Fruit fly (Drosophila melanogaster): ENCODE data around the gene CG13843.

DNA sequence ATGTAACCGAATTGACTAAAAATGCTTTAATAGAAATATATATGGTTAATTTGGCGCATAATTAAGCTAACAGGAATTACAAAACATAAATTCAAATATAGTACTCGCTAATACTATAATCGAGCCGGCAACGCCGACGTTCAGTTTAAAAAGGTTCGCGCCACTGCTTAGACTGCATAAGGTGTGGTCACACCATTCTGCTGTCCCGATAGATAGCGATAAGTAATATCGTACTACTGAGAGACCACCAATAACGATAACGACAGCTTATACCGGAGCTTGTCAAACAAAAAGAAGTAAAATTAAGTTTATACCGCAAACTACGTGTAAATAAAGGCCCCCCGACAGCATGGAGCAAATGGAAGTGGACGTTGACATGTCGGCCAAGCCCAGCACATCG lies 28.7 kb upstream of the CG13843 start, which contains the start of gene CSN6:
- TF ChIP-seq CG10631 (GFP tag; optimal IDR thresholded peaks at IDR 0.05) = no peak
- TF ChIP-seq CG11294 (GFP tag; IDR thresholded peaks at IDR 0.05) = no peak
- TF ChIP-seq CG7368 (GFP tag; optimal IDR thresholded peaks at IDR 0.05) = no peak

Measured in whole organism, prepupa.